Worm (Caenorhabditis elegans) whole organism, L3 larva: ENCODE measurements around the gene dgtr-1.

ENCODE experiments used
- egl-27 ChIP-seq: sonication (generic microtip); optimal IDR thresholded peaks from 4 replicates; lab custom pipeline; 2017; ENCODE audit warnings: missing biosample characterization, missing genetic modification reagents, missing genetic modification characterization
- elt-2 ChIP-seq: sonication (generic microtip); optimal IDR thresholded peaks from 2 replicates; lab custom pipeline; 2016; ENCODE audit warnings: missing genetic modification reagents, mild to moderate bottlenecking, missing genetic modification characterization, missing compliant biosample characterization
- lin-15B ChIP-seq: fragments of 150-350 bp; optimal IDR thresholded peaks from 2 replicates; lab custom pipeline; 2014; ENCODE audit warnings: missing biosample characterization, missing genetic modification characterization
- lsy-12 ChIP-seq: sonication (generic microtip); optimal IDR thresholded peaks from 2 replicates; lab custom pipeline; 2016; ENCODE audit warnings: mild to moderate bottlenecking, missing genetic modification characterization, missing compliant biosample characterization
- mdl-1 ChIP-seq: fragments of 150-350 bp; optimal IDR thresholded peaks from 2 replicates; lab custom pipeline; 2014; ENCODE audit warnings: missing biosample characterization, missing genetic modification characterization
- nhr-25 ChIP-seq: sonication (generic microtip); optimal IDR thresholded peaks from 2 replicates; lab custom pipeline; 2017; ENCODE audit warnings: missing biosample characterization, missing genetic modification characterization
- sea-2 ChIP-seq: fragments of 150-350 bp; sonication (generic microtip); optimal IDR thresholded peaks from 4 replicates; lab custom pipeline; 2014; ENCODE audit warnings: missing biosample characterization, missing genetic modification reagents, missing genetic modification characterization
- unc-39 ChIP-seq: sonication (generic microtip); optimal IDR thresholded peaks from 4 replicates; lab custom pipeline; 2017; ENCODE audit warnings: missing biosample characterization, missing genetic modification characterization

DNA sequence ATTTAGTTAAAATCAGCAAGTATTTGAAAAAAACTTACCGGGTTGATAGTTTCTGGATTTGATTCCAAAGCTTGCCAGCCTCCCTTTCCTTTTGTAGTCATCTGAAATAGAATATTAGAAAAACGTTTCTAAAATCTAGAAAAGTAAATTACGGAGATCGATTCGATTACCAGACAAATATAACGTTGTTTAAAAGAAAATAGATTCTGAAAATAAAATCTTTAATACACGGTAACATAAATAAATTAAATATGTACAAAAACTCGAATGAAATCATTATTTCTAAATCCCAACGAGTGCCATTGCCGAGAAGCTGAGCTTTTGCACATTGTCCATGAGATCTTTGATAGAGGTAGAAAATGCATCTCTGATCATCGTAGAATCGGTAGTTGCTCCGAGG, 11.8 kb downstream of the dgtr-1 start, which contains the start of gene ubh-3:
- TF ChIP-seq elt-2 (no peak), lin-15B (no peak), lsy-12 (tag; lab: Kevin White, UChicago) (no peak), egl-27 (no peak), mdl-1 (no peak), sea-2 (GFP tag; lab: Kevin White, UChicago) (no peak), unc-39 (no peak), nhr-25 (tag; lab: Kevin White, UChicago) (no peak)
